Worm (Caenorhabditis elegans) whole organism, young adult: ENCODE measurements around the gene F58F12.4.

Source experiments
- B0019.2 ChIP-seq: fragments of 200-800 bp; sonication (Bioruptor generic); conservative IDR thresholded peaks from 2 replicates; pipeline ENCODE4 v1.3.6; 2022; ENCODE audit warnings: missing genetic modification reagents, missing genetic modification characterization, missing compliant biosample characterization
- D2030.7 ChIP-seq: fragments of 200-800 bp; sonication (Bioruptor generic); IDR thresholded peaks from 2 replicates; pipeline ENCODE4 v1.3.6; 2022; ENCODE audit warnings: missing genetic modification reagents, missing genetic modification characterization, missing compliant biosample characterization
- F39B2.1 ChIP-seq: fragments of 200-800 bp; sonication (Bioruptor generic); IDR thresholded peaks from 2 replicates; pipeline ENCODE4 v1.3.6; 2022; ENCODE audit warnings: missing genetic modification reagents, missing genetic modification characterization, missing compliant biosample characterization
- K11D2.4 ChIP-seq: fragments of 200-800 bp; sonication (Bioruptor generic); IDR thresholded peaks from 2 replicates; pipeline ENCODE4 v1.3.6; 2022; ENCODE audit warnings: missing genetic modification reagents, missing genetic modification characterization, missing compliant biosample characterization
- K12H6.12 ChIP-seq: fragments of 200-800 bp; sonication (Bioruptor generic); optimal IDR thresholded peaks from 2 replicates; lab custom pipeline; 2018; ENCODE audit warnings: mild to moderate bottlenecking, missing genetic modification characterization, missing compliant biosample characterization
- T07F8.4 ChIP-seq: sonication (generic microtip); optimal IDR thresholded peaks from 2 replicates; lab custom pipeline; 2016; ENCODE audit warnings: mild to moderate bottlenecking, missing genetic modification characterization, moderate library complexity, missing compliant biosample characterization
- Y95B8A.8 ChIP-seq: fragments of 200-800 bp; sonication (Bioruptor generic); IDR thresholded peaks from 2 replicates; pipeline ENCODE4 v1.3.6; 2022; ENCODE audit warnings: missing genetic modification reagents, missing genetic modification characterization, missing compliant biosample characterization
- ama-1 ChIP-seq, 3 experiments: fragments of 150-350 bp in 1 of 3; sonication (generic microtip) in 2 of 3; optimal IDR thresholded peaks; 2 replicates each; lab custom pipeline; 2014 to 2018; ENCODE audit warnings: missing biosample characterization in 2 of 3, missing genetic modification characterization in 2 of 3, missing genetic modification reagents in 2 of 3
- aptf-2 ChIP-seq: fragments of 200-800 bp; sonication (Bioruptor generic); conservative IDR thresholded peaks from 2 replicates; pipeline ENCODE4 v1.3.6; 2022; ENCODE audit warnings: missing genetic modification reagents, missing genetic modification characterization, missing compliant biosample characterization
- atf-7 ChIP-seq: sonication (generic microtip); optimal IDR thresholded peaks from 2 replicates; lab custom pipeline; 2017; ENCODE audit warnings: mild to moderate bottlenecking, missing genetic modification characterization, missing compliant biosample characterization
- athp-1 ChIP-seq: sonication (generic microtip); optimal IDR thresholded peaks from 2 replicates; lab custom pipeline; 2017; ENCODE audit warnings: mild to moderate bottlenecking, missing genetic modification characterization, missing compliant biosample characterization
- attf-5 ChIP-seq: fragments of 200-800 bp; sonication (Bioruptor generic); optimal IDR thresholded peaks from 2 replicates; lab custom pipeline; 2018; ENCODE audit warnings: mild to moderate bottlenecking, missing genetic modification characterization, missing compliant biosample characterization
- bed-2 ChIP-seq: fragments of 200-800 bp; sonication (Bioruptor generic); IDR thresholded peaks from 2 replicates; pipeline ENCODE4 v1.3.6; 2022; ENCODE audit warnings: missing genetic modification reagents, missing genetic modification characterization, missing compliant biosample characterization
- cebp-2 ChIP-seq: fragments of 200-800 bp; sonication (Bioruptor generic); IDR thresholded peaks from 2 replicates; pipeline ENCODE4 v1.3.6; 2022; ENCODE audit warnings: missing genetic modification characterization, missing compliant biosample characterization
- ceh-27 ChIP-seq: fragments of 200-800 bp; sonication (Bioruptor generic); optimal IDR thresholded peaks from 2 replicates; lab custom pipeline; 2018; ENCODE audit warnings: mild to moderate bottlenecking, missing genetic modification characterization, moderate library complexity, missing compliant biosample characterization
- ceh-79 ChIP-seq: sonication (generic microtip); optimal IDR thresholded peaks from 2 replicates; lab custom pipeline; 2017; ENCODE audit warnings: mild to moderate bottlenecking, missing genetic modification characterization, missing compliant biosample characterization
- ceh-91 ChIP-seq: fragments of 200-800 bp; sonication (Bioruptor generic); IDR thresholded peaks from 2 replicates; pipeline ENCODE4 v1.3.6; 2022; ENCODE audit warnings: missing genetic modification reagents, missing genetic modification characterization, missing compliant biosample characterization
- egl-18 ChIP-seq: fragments of 200-800 bp; sonication (Bioruptor generic); IDR thresholded peaks from 2 replicates; pipeline ENCODE4 v1.3.6; 2022; ENCODE audit warnings: missing genetic modification reagents, missing genetic modification characterization, missing compliant biosample characterization
- egrh-3 ChIP-seq: fragments of 200-800 bp; sonication (Bioruptor generic); IDR thresholded peaks from 2 replicates; pipeline ENCODE4 v1.3.6; 2022; ENCODE audit warnings: missing genetic modification reagents, missing genetic modification characterization, missing compliant biosample characterization
- let-607 ChIP-seq, 2 experiments: fragments of 200-800 bp in 1 of 2; sonication (Bioruptor generic) in 1 of 2; sonication (generic microtip) in 1 of 2; optimal IDR thresholded peaks; 2 replicates each; lab custom pipeline; 2016 to 2018; ENCODE audit warnings: mild to moderate bottlenecking in 2 of 2, missing compliant biosample characterization in 2 of 2, missing genetic modification characterization in 2 of 2, moderate library complexity in 2 of 2, missing genotype in 1 of 2
- lir-1 ChIP-seq: fragments of 200-800 bp; sonication (Bioruptor generic); conservative IDR thresholded peaks from 2 replicates; pipeline ENCODE4 v1.3.6; 2022; ENCODE audit warnings: missing genetic modification reagents, missing genetic modification characterization, missing compliant biosample characterization
- lsl-1 ChIP-seq: fragments of 200-800 bp; sonication (Bioruptor generic); optimal IDR thresholded peaks from 2 replicates; lab custom pipeline; 2018; ENCODE audit warnings: mild to moderate bottlenecking, missing genetic modification characterization, moderate library complexity, missing compliant biosample characterization
- lsy-27 ChIP-seq: sonication (generic microtip); optimal IDR thresholded peaks from 2 replicates; lab custom pipeline; 2017; ENCODE audit warnings: missing genetic modification characterization, mild to moderate bottlenecking, missing compliant biosample characterization, antibody characterized with exemption, missing genotype, borderline replicate concordance; ENCODE audit not compliant: insufficient read depth
- madf-10 ChIP-seq: sonication (generic microtip); optimal IDR thresholded peaks from 2 replicates; lab custom pipeline; 2016; ENCODE audit warnings: mild to moderate bottlenecking, missing genetic modification characterization, missing compliant biosample characterization
- madf-3 ChIP-seq: fragments of 200-800 bp; sonication (Bioruptor generic); IDR thresholded peaks from 2 replicates; pipeline ENCODE4 v1.3.6; 2022; ENCODE audit warnings: missing genetic modification reagents, missing genetic modification characterization, missing compliant biosample characterization
- madf-8 ChIP-seq: fragments of 200-800 bp; sonication (Bioruptor generic); conservative IDR thresholded peaks from 2 replicates; pipeline ENCODE4 v1.3.6; 2022; ENCODE audit warnings: missing genetic modification reagents, missing genetic modification characterization, missing compliant biosample characterization
- mel-28 ChIP-seq: sonication (generic microtip); optimal IDR thresholded peaks from 2 replicates; lab custom pipeline; 2016; ENCODE audit warnings: borderline replicate concordance, mild to moderate bottlenecking, missing genetic modification characterization, missing compliant biosample characterization
- mxl-1 ChIP-seq: sonication (generic microtip); optimal IDR thresholded peaks from 2 replicates; lab custom pipeline; 2016; ENCODE audit warnings: missing genetic modification characterization, missing compliant biosample characterization
- nfyb-1 ChIP-seq: fragments of 200-800 bp; sonication (Bioruptor generic); IDR thresholded peaks from 2 replicates; pipeline ENCODE4 v1.3.6; 2022; ENCODE audit warnings: missing genetic modification reagents, missing genetic modification characterization, missing compliant biosample characterization
- nhr-120 ChIP-seq: fragments of 200-800 bp; sonication (Bioruptor generic); IDR thresholded peaks from 2 replicates; pipeline ENCODE4 v1.3.6; 2022; ENCODE audit warnings: missing genetic modification characterization, missing compliant biosample characterization
- nhr-179 ChIP-seq: sonication (generic microtip); optimal IDR thresholded peaks from 2 replicates; lab custom pipeline; 2016; ENCODE audit warnings: mild to moderate bottlenecking, missing genetic modification characterization, missing compliant biosample characterization
- nhr-27 ChIP-seq: fragments of 200-800 bp; sonication (Bioruptor generic); optimal IDR thresholded peaks from 2 replicates; lab custom pipeline; 2018; ENCODE audit warnings: mild to moderate bottlenecking, missing genetic modification characterization, moderate library complexity, missing compliant biosample characterization
- nhr-90 ChIP-seq: sonication (generic microtip); optimal IDR thresholded peaks from 2 replicates; lab custom pipeline; 2016; ENCODE audit warnings: missing genotype, mild to moderate bottlenecking, missing genetic modification characterization, missing compliant biosample characterization
- repo-1 ChIP-seq: sonication (generic microtip); optimal IDR thresholded peaks from 2 replicates; lab custom pipeline; 2017; ENCODE audit warnings: mild to moderate bottlenecking, missing genetic modification characterization, missing compliant biosample characterization
- sea-2 ChIP-seq: fragments of 200-800 bp; sonication (Bioruptor generic); IDR thresholded peaks from 2 replicates; pipeline ENCODE4 v1.3.6; 2022; ENCODE audit warnings: missing genetic modification characterization, missing compliant biosample characterization
- snpc-1.1 ChIP-seq: sonication (generic microtip); optimal IDR thresholded peaks from 2 replicates; lab custom pipeline; 2017; ENCODE audit warnings: missing genetic modification characterization, mild to moderate bottlenecking, missing compliant biosample characterization, antibody characterized with exemption, moderate library complexity, missing genotype, missing genetic modification reagents; ENCODE audit not compliant: insufficient read depth
- snpc-4 ChIP-seq, 5 experiments: fragments of 150-350 bp in 1 of 5; sonication (generic microtip) in 4 of 5; optimal IDR thresholded peaks; 2 replicates each; lab custom pipeline; 2014 to 2018; ENCODE audit warnings: missing genetic modification characterization in 5 of 5, missing biosample characterization in 3 of 5, antibody characterized with exemption in 2 of 5, mild to moderate bottlenecking in 2 of 5, missing compliant biosample characterization in 2 of 5, missing genotype in 2 of 5, moderate library complexity in 2 of 5, missing genetic modification reagents in 1 of 5
- sptf-2 ChIP-seq: fragments of 200-800 bp; sonication (Bioruptor generic); optimal IDR thresholded peaks from 2 replicates; lab custom pipeline; 2018; ENCODE audit warnings: mild to moderate bottlenecking, missing genetic modification characterization, missing compliant biosample characterization
- tbx-9 ChIP-seq: sonication (generic microtip); optimal IDR thresholded peaks from 2 replicates; lab custom pipeline; 2016; ENCODE audit warnings: borderline replicate concordance, missing genetic modification characterization, inconsistent platforms, missing compliant biosample characterization
- unc-130 ChIP-seq: sonication (generic microtip); optimal IDR thresholded peaks from 2 replicates; lab custom pipeline; 2016; ENCODE audit warnings: missing genetic modification reagents, missing genetic modification characterization, missing compliant biosample characterization
- unc-62 ChIP-seq: fragments of 150-350 bp; optimal IDR thresholded peaks from 2 replicates; lab custom pipeline; 2014; ENCODE audit warnings: missing biosample characterization, missing genetic modification reagents, missing genetic modification characterization
- xnd-1 ChIP-seq: sonication (generic microtip); optimal IDR thresholded peaks from 2 replicates; lab custom pipeline; 2016; ENCODE audit warnings: missing genotype, missing genetic modification reagents, missing genetic modification characterization, missing compliant biosample characterization
- ztf-25 ChIP-seq: fragments of 200-800 bp; sonication (Bioruptor generic); IDR thresholded peaks from 2 replicates; pipeline ENCODE4 v1.3.6; 2022; ENCODE audit warnings: missing genetic modification reagents, missing genetic modification characterization, missing compliant biosample characterization
- ztf-26 ChIP-seq: sonication (generic microtip); optimal IDR thresholded peaks from 2 replicates; lab custom pipeline; 2017; ENCODE audit warnings: missing genetic modification characterization, missing compliant biosample characterization
- ztf-6 ChIP-seq: fragments of 200-800 bp; sonication (Bioruptor generic); IDR thresholded peaks from 2 replicates; pipeline ENCODE4 v1.3.6; 2022; ENCODE audit warnings: missing genetic modification reagents, missing genetic modification characterization, missing compliant biosample characterization

Gene F58F12.4

ce11 chrII:6347341-6348118 is 39.0 kb upstream of the F58F12.4 start, which contains the start of gene lgg-1:
Gene lgg-1, minus strand, starts transcription at chrII:6347719.
- TF ChIP-seq K11D2.4 (GFP tag; lab: Robert Waterston, UW) (no peak), Y95B8A.8 (GFP tag; lab: Robert Waterston, UW) (peak; percentile 72), nhr-179 (tag; lab: Kevin White, UChicago) (no peak), nfyb-1 (GFP tag; lab: Robert Waterston, UW) (peak; percentile 79), snpc-4 (GFP tag; optimal IDR thresholded peaks at IDR 0.05; lab: Kevin White, UChicago) (no peak), snpc-4 (tag; optimal IDR thresholded peaks at IDR 0.05; lab: Kevin White, UChicago) (peak in 3 of 4 experiments; percentile 1 to 12 (median 10)), B0019.2 (GFP tag; lab: Robert Waterston, UW) (peak; percentile 47), snpc-1.1 (tag; lab: Kevin White, UChicago) (no peak), ama-1 (optimal IDR thresholded peaks at IDR 0.05; lab: Kevin White, UChicago) (peak; percentile 98), ama-1 (GFP tag; optimal IDR thresholded peaks at IDR 0.05; lab: Kevin White, UChicago) (no peak), madf-10 (tag; lab: Kevin White, UChicago) (no peak), ceh-91 (no peak), let-607 (tag; optimal IDR thresholded peaks at IDR 0.05; lab: Kevin White, UChicago) (peak in 1 of 2 experiments; percentile 38), tbx-9 (no peak), lir-1 (GFP tag; lab: Robert Waterston, UW) (0 out of 2 replicates have a peak, but pooled peaks have one; percentile 5), madf-8 (GFP tag; lab: Robert Waterston, UW) (no peak), ztf-26 (tag; lab: Kevin White, UChicago) (peak; percentile 21), F39B2.1 (no peak), atf-7 (no peak), lsl-1 (GFP tag; lab: Kevin White, UChicago) (no peak), T07F8.4 (no peak), ceh-79 (no peak), cebp-2 (GFP tag; lab: Robert Waterston, UW) (0 out of 2 replicates have a peak, but pooled peaks have one; percentile 63), aptf-2 (GFP tag; lab: Robert Waterston, UW) (peak; percentile 58; the same call in 1 of the 2 replicates), ztf-25 (GFP tag; lab: Robert Waterston, UW) (no peak), nhr-27 (tag; lab: Kevin White, UChicago) (no peak), mel-28 (no peak), D2030.7 (no peak), athp-1 (tag; lab: Kevin White, UChicago) (peak; percentile 72), mxl-1 (tag; lab: Kevin White, UChicago) (peak; percentile 14), attf-5 (GFP tag; lab: Kevin White, UChicago) (peak; percentile 45), repo-1 (tag; lab: Kevin White, UChicago) (no peak), nhr-90 (tag; lab: Kevin White, UChicago) (peak; percentile 28), egl-18 (GFP tag; lab: Robert Waterston, UW) (0 out of 2 replicates have a peak, but pooled peaks have one; percentile 28), sptf-2 (GFP tag; lab: Kevin White, UChicago) (no peak), ceh-27 (GFP tag; lab: Kevin White, UChicago) (peak; percentile 41), madf-3 (GFP tag; lab: Robert Waterston, UW) (no peak), lsy-27 (no peak), bed-2 (GFP tag; lab: Robert Waterston, UW) (peak; percentile 54; the same call in 1 of the 2 replicates), unc-62 (GFP tag; lab: Kevin White, UChicago) (no peak), K12H6.12 (peak; percentile 68), egrh-3 (GFP tag; lab: Robert Waterston, UW) (peak; percentile 29; the same call in 1 of the 2 replicates), nhr-120 (GFP tag; lab: Robert Waterston, UW) (no peak), ztf-6 (GFP tag; lab: Robert Waterston, UW) (0 out of 2 replicates have a peak, but pooled peaks have one; percentile 23), xnd-1 (tag; lab: Kevin White, UChicago) (no peak), unc-130 (GFP tag; lab: Kevin White, UChicago) (no peak), sea-2 (no peak)
